Fruit fly (Drosophila melanogaster) whole organism, adult: ENCODE data around the gene CG18231.

Source experiments
- CG11617 ChIP-seq: fragments of 200-800 bp; sonication (Bioruptor generic); optimal IDR thresholded peaks from 2 replicates; lab custom pipeline; 2017; ENCODE audit warnings: mild to moderate bottlenecking, missing biosample characterization, missing genetic modification reagents, missing genetic modification characterization
- CG33017 ChIP-seq: fragments of 200-800 bp; sonication (Bioruptor generic); optimal IDR thresholded peaks from 2 replicates; lab custom pipeline; 2018; ENCODE audit warnings: missing biosample characterization, mild to moderate bottlenecking, missing genetic modification characterization, moderate library complexity
- CG5204 ChIP-seq: fragments of 200-800 bp; sonication (Bioruptor generic); optimal IDR thresholded peaks from 2 replicates; lab custom pipeline; 2016; ENCODE audit warnings: missing biosample characterization, missing genetic modification characterization
- CG7045 ChIP-seq: fragments of 200-800 bp; sonication (Bioruptor generic); optimal IDR thresholded peaks from 2 replicates; lab custom pipeline; 2017; ENCODE audit warnings: missing biosample characterization, mild to moderate bottlenecking, missing genetic modification characterization
- Clk ChIP-seq: fragments of 200-800 bp; sonication (Bioruptor generic); optimal IDR thresholded peaks from 2 replicates; lab custom pipeline; 2017; ENCODE audit warnings: missing biosample characterization, missing genetic modification characterization
- Hr96 ChIP-seq: fragments of 200-800 bp; sonication (Bioruptor generic); optimal IDR thresholded peaks from 2 replicates; lab custom pipeline; 2016; ENCODE audit warnings: missing biosample characterization, missing genetic modification characterization
- Mnt ChIP-seq: fragments of 200-800 bp; sonication (Bioruptor generic); optimal IDR thresholded peaks from 2 replicates; lab custom pipeline; 2016; ENCODE audit warnings: missing biosample characterization, mild to moderate bottlenecking, missing genetic modification characterization
- kay ChIP-seq: fragments of 200-800 bp; sonication (Bioruptor generic); peaks from one replicate; lab custom pipeline; 2016; ENCODE audit warnings: missing biosample characterization, missing genetic modification characterization, borderline replicate concordance
- tj ChIP-seq: fragments of 200-800 bp; sonication (Bioruptor generic); optimal IDR thresholded peaks from 3 replicates; lab custom pipeline; 2017; ENCODE audit warnings: missing biosample characterization, mild to moderate bottlenecking, missing genetic modification characterization, moderate library complexity

dm6 chr3L:18633084-18633483 lies 25.8 kb downstream of the CG18231 start:
- TF ChIP-seq tj (GFP tag; lab: Kevin White, UChicago) (no peak), kay (no peak), Clk (GFP tag; lab: Kevin White, UChicago) (no peak), CG11617 (GFP tag; lab: Kevin White, UChicago) (no peak), CG7045 (GFP tag; lab: Kevin White, UChicago) (no peak), Mnt (GFP tag; lab: Kevin White, UChicago) (no peak), CG5204 (GFP tag; lab: Kevin White, UChicago) (no peak), Hr96 (GFP tag; lab: Kevin White, UChicago) (no peak), CG33017 (tag; lab: Kevin White, UChicago) (no peak)
